Worm (Caenorhabditis elegans): ENCODE measurements around the gene srx-95.

ce11 chrII:6745783-6746182 is 8.8 kb downstream of the srx-95 start, which contains the start of gene ins-14:
- TF ChIP-seq egl-27 (tag; optimal IDR thresholded peaks at IDR 0.05) = no peak
- TF ChIP-seq nhr-76 (tag; optimal IDR thresholded peaks at IDR 0.05) = no peak
- no peak for TF ChIP-seq ceh-82 (tag; optimal IDR thresholded peaks at IDR 0.05)
- TF ChIP-seq ceh-28 (tag; optimal IDR thresholded peaks at IDR 0.05) = no peak
- TF ChIP-seq unc-62 (GFP tag; optimal IDR thresholded peaks at IDR 0.05) = no peak
- no peak for TF ChIP-seq ztf-4 (tag; optimal IDR thresholded peaks at IDR 0.05)
- TF ChIP-seq nhr-25 (tag; optimal IDR thresholded peaks at IDR 0.05) = no peak
- no peak for TF ChIP-seq elt-1 (tag; optimal IDR thresholded peaks at IDR 0.05)
- TF ChIP-seq eor-1 (tag; optimal IDR thresholded peaks at IDR 0.05) = no peak

Measured in whole organism, L3 larva.